Worm (Caenorhabditis elegans) whole organism, early embryonic: Measurements from ENCODE around the gene fbxa-84.

Source experiments
- F13C5.2 ChIP-seq: sonication (generic microtip); optimal IDR thresholded peaks from 2 replicates; lab custom pipeline; 2017; ENCODE audit warnings: mild to moderate bottlenecking, missing genetic modification characterization, inconsistent platforms, missing compliant biosample characterization
- aly-1 ChIP-seq: sonication (generic microtip); optimal IDR thresholded peaks from 2 replicates; lab custom pipeline; 2016; ENCODE audit warnings: missing genetic modification characterization, missing compliant biosample characterization
- flt-1 ChIP-seq: fragments of 200-800 bp; sonication (Bioruptor generic); IDR thresholded peaks from 2 replicates; pipeline ENCODE4 v1.3.6; 2022; ENCODE audit warnings: missing genetic modification characterization, missing compliant biosample characterization
- pes-1 ChIP-seq: fragments of 200-800 bp; sonication (Bioruptor generic); IDR thresholded peaks from 2 replicates; pipeline ENCODE4 v1.3.6; 2022; ENCODE audit warnings: missing genetic modification reagents, missing genetic modification characterization, missing compliant biosample characterization
- sea-1 ChIP-seq: fragments of 200-800 bp; sonication (Bioruptor generic); conservative IDR thresholded peaks from 2 replicates; pipeline ENCODE4 v1.3.6; 2022; ENCODE audit warnings: missing genetic modification characterization, missing compliant biosample characterization

DNA sequence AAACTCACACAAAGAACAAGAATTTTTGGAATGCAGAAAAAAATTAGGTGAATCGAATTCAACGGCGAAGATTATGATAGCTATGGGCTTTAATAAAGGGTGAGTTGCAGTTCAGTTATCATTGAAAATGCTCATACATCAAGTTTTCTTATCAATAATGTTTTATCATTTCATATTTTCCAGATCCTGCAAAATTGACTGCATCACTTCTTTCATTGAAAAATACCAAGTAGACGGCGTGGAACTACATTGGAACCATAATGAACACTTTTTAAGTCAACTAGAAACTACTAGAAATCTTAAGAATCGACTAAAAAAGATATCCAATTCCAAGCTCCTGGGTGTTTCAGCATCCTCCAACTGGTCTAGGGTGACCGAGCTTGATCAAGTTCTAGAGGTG lies 39.0 kb upstream of the fbxa-84 start, which contains the start of gene K08F9.1:
- TF ChIP-seq sea-1 (GFP tag; lab: Robert Waterston, UW) (no peak), flt-1 (GFP tag; lab: Robert Waterston, UW) (no peak), pes-1 (GFP tag; lab: Robert Waterston, UW) (no peak), F13C5.2 (tag; lab: Kevin White, UChicago) (no peak), aly-1 (tag; lab: Kevin White, UChicago) (no peak)
